Fruit fly (Drosophila melanogaster) whole organism, adult: ENCODE measurements around the gene IKKepsilon.

Experiments used
- CG33017 ChIP-seq: fragments of 200-800 bp; sonication (Bioruptor generic); optimal IDR thresholded peaks from 2 replicates; lab custom pipeline; 2018; ENCODE audit warnings: missing biosample characterization, mild to moderate bottlenecking, missing genetic modification characterization, moderate library complexity
- Clk ChIP-seq: fragments of 200-800 bp; sonication (Bioruptor generic); optimal IDR thresholded peaks from 2 replicates; lab custom pipeline; 2017; ENCODE audit warnings: missing biosample characterization, missing genetic modification characterization
- Mnt ChIP-seq: fragments of 200-800 bp; sonication (Bioruptor generic); optimal IDR thresholded peaks from 2 replicates; lab custom pipeline; 2016; ENCODE audit warnings: missing biosample characterization, mild to moderate bottlenecking, missing genetic modification characterization
- kay ChIP-seq: fragments of 200-800 bp; sonication (Bioruptor generic); peaks from one replicate; lab custom pipeline; 2016; ENCODE audit warnings: missing biosample characterization, missing genetic modification characterization, borderline replicate concordance

- TF ChIP-seq kay = no peak
- TF ChIP-seq CG33017 (tag; lab: Kevin White, UChicago) = peak; percentile 59
- TF ChIP-seq Clk (GFP tag; lab: Kevin White, UChicago) = peak; percentile 54
- TF ChIP-seq Mnt (GFP tag; lab: Kevin White, UChicago) = peak; percentile 7
Observed at dm6 chr2L:20674718-20675117, 1.1 kb upstream of the IKKepsilon start.
